Worm (Caenorhabditis elegans): ENCODE data around the gene baz-2.

ce11 chrIII:7614530-7614929, 41.3 kb downstream of the baz-2 start, which contains the start of gene T04A6.2:
- TF ChIP-seq lin-13 (GFP tag; optimal IDR thresholded peaks at IDR 0.05) (no peak), pag-3 (tag; optimal IDR thresholded peaks at IDR 0.05; ENCODE audit: borderline replicate concordance, insufficient read depth) (no peak), C04F5.9 (tag; optimal IDR thresholded peaks at IDR 0.05) (no peak), skn-1 (tag; optimal IDR thresholded peaks at IDR 0.05) (no peak), nhr-71 (tag; optimal IDR thresholded peaks at IDR 0.05) (no peak), lin-39 (tag; optimal IDR thresholded peaks at IDR 0.05) (no peak), nhr-237 (tag; optimal IDR thresholded peaks at IDR 0.05) (no peak), nhr-12 (tag; optimal IDR thresholded peaks at IDR 0.05) (no peak), unc-98 (GFP tag; IDR thresholded peaks at IDR 0.05) (no peak), mab-9 (GFP tag; IDR thresholded peaks at IDR 0.05) (no peak), elt-3 (tag; optimal IDR thresholded peaks at IDR 0.05) (no peak), dpl-1 (GFP tag; optimal IDR thresholded peaks at IDR 0.05) (no peak), mdl-1 (tag; optimal IDR thresholded peaks at IDR 0.05) (no peak)

All from whole organism, L1 larva.